Worm (Caenorhabditis elegans): ENCODE measurements around the gene K02E7.10.
"Not testable (repeated sequence)": the region's sequence is repeated elsewhere in the genome, so short reads cannot be mapped to it uniquely, and the experiment has no call there.

K02E7.10 gene

DNA sequence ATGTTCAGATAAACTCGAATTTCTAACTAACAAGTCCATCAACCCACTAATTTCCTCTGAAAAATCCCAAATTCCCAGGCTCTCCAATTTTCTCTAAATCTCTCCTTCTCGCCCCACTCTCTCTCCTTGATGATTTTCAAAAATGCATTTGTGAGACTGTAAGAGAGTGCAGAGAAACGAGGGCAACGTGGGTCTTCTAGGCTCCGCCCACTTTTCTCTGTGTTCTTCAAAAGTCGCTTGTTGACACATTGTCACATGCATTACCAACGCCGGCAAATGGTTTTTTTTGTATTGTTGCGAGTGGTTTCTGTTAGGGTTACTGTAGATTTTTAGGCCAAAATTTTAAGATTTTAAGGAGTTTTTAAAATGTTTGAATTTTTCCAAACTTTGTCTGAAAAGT lies 19.7 kb upstream of the K02E7.10 start:
- TF ChIP-seq W03F9.2 (tag; optimal IDR thresholded peaks at IDR 0.05) (no peak), him-1 (tag; optimal IDR thresholded peaks at IDR 0.05) (no peak)

DNA sequence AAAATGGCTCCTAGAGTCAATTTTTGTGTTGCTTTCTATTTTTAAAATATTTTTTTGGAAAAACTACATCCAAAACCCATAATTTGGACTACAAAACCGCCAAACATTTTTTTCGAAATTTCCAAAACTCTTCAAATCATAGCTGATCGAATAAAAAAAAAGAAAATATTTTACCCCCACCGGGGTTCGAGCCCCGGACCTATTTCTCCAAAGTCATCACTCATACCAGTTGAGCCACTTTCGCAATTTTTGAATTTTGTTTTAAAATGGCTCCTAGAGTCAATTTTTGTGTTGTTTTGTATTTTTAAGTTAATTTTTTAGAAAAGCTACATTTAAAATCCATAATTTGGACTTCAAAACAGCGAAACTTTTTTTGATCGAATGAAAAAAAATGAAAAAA lies 18.7 kb upstream of the K02E7.10 start:
- no peak for TF ChIP-seq dao-5 (tag; optimal IDR thresholded peaks at IDR 0.05)
- no peak for TF ChIP-seq him-1 (tag; optimal IDR thresholded peaks at IDR 0.05)
- no peak for TF ChIP-seq W03F9.2 (tag; optimal IDR thresholded peaks at IDR 0.05)

DNA sequence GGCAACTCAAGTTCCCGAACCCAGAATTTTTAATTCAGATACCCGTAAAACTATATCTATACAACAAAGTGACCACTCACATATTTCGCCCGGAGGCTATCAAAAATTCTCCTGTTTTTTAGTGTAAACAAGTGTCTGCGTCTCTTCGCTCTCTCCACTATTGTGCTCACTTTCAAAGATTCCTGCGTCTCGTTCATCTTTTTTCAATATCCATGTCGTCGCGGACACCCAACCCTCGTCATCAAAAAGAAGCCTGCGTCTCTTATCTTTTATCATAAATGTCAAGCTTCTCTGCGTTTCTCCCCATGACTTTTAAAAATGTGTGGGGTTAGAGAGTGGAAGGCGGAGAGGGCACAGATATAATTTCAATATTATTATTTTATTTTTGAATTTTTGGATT lies 18.1 kb upstream of the K02E7.10 start:
- TF ChIP-seq him-1 (tag; optimal IDR thresholded peaks at IDR 0.05) = no peak
- TF ChIP-seq W03F9.2 (tag; optimal IDR thresholded peaks at IDR 0.05) = no peak
- TF ChIP-seq dao-5 (tag; optimal IDR thresholded peaks at IDR 0.05) = no peak

DNA sequence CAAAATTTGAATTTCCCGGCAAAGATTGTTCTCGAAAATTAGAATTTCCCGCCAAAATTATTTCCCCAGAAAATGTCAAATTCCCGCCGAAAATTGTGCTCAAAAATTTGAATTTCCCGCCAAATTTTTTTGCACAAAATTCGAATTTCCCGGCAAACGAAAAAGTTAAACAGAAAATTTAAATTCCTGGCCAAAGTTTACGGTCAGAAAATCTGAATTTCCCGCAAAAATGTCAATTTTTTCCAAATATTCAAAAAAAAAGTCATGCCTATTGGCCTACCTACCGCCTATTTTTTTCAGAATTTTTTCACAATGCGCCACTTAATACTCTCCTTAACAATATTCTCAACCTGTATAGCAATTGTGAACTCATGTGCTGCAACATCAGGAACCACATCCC lies 16.1 kb upstream of the K02E7.10 start, which contains the start of gene K02E7.1:
TSS of gene K02E7.1 (plus strand) at position 301 of the 400 bp plus-strand sequence.
- TF ChIP-seq him-1 (tag; optimal IDR thresholded peaks at IDR 0.05) = no peak
- TF ChIP-seq dao-5 (tag; optimal IDR thresholded peaks at IDR 0.05) = no peak
- TF ChIP-seq W03F9.2 (tag; optimal IDR thresholded peaks at IDR 0.05) = no peak

DNA sequence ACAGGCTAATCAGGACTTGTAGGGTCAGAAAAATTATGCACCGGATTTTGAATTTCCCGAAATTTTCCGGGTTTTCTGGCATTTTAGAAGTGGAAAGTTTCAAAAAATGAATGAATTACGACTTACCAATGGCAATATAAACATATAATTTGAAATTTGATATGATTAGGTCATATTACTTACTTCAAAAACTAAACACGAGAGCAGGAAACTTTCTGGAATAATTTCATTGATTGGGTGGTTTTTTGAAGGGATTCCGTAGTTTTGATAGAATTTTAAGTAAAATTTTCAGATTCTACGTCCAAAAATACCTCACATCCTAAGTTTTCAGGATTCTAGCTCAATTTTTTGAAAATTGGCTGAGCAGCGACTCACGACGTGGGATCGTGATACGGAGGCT lies 8.6 kb upstream of the K02E7.10 start, which contains the start of gene K02E7.11:
TSS of gene K02E7.11 (minus strand) at position 101 of the 400 bp plus-strand sequence.
- TF ChIP-seq dao-5 (tag; optimal IDR thresholded peaks at IDR 0.05) (no peak), him-1 (tag; optimal IDR thresholded peaks at IDR 0.05) (no peak), W03F9.2 (tag; optimal IDR thresholded peaks at IDR 0.05) (no peak)

DNA sequence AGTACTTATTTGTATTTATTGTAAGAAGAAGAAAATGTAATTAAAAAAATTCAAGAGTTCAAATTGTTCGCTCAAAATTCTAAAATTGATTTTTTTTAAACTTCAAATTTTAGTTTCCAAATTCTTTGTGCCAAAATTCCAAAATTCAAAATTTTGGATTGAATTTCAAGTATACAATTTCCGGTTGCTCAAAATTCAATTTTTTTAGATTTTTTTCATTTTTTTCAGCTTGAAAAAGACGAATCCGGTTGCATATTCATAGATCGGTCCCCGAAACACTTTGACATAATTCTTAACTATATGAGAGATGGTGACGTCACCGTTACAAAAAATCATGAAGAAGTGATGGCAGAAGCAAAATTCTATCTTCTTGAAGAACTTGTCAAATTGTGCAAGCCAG lies 5.3 kb upstream of the K02E7.10 start, which contains the start of gene K02E7.4:
TSS of gene K02E7.4 (plus strand) at position 301 of the 400 bp plus-strand sequence.
- no peak for TF ChIP-seq W03F9.2 (tag; optimal IDR thresholded peaks at IDR 0.05)
- no peak for TF ChIP-seq him-1 (tag; optimal IDR thresholded peaks at IDR 0.05)

DNA sequence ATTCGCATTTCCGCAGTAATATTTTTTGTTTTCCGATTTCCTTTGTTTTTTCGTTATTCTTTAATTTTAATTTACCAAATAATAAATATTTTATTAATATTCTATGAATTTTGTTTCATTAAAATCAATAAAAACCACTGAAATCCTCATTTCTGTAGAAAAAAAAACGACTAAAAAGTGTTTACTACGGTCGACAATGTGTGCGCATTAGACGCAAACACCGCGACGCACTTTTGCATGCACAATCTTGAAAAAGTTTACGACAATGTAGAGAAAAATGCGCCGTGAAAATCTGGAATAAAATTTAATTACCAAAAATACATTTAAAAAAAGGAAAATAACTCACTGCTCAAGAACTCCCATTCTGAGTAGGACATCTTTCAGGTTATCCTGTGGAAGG lies 4.6 kb upstream of the K02E7.10 start:
- TF ChIP-seq dao-5 (tag; optimal IDR thresholded peaks at IDR 0.05) (no peak), him-1 (tag; optimal IDR thresholded peaks at IDR 0.05) (no peak), W03F9.2 (tag; optimal IDR thresholded peaks at IDR 0.05) (no peak)

DNA sequence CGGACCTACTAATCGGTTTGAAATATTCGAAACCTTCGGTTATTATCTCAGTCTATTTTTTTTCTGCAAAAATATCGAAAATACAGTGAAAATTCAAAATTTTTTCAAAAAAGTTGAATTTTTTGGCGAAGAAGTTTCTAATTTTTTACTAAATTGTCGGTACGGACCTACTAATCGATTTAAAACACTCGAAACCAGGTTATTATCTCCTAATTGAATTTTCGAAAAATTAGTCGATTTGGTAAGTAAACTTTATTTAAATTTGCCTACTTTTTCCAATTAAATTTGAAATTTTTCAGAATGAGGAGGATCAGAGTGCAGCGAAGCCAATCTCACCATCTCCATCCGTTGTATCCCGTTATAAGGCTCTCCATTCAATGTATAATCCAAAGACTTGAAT lies 4.1 kb upstream of the K02E7.10 start, which contains the start of gene K02E7.12:
TSS of gene K02E7.12 (plus strand) at position 301 of the 400 bp plus-strand sequence.
- TF ChIP-seq W03F9.2 (tag; optimal IDR thresholded peaks at IDR 0.05) = no peak
- no peak for TF ChIP-seq him-1 (tag; optimal IDR thresholded peaks at IDR 0.05)
- TF ChIP-seq dao-5 (tag; optimal IDR thresholded peaks at IDR 0.05) = no peak

DNA sequence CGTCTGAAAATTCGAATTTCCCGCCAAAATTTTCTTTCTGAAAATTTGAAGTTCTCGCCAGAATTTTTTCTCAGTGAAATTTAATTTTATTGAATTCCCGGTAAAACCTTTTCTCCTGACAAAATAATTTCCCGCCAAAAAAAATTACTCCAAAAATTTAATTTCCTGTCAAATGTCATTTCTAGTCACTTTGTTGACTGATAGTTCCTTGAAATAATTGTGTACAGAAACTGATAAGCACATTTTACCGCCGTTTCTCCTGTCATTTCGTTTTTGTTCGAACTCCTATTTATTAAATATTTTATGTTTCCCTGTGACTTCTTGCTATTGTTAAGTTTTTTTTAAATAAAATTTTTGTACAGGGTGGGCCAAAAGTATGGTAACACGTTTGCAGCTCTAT lies 2.9 kb downstream of the K02E7.10 start:
- TF ChIP-seq him-1 (tag; optimal IDR thresholded peaks at IDR 0.05) = no peak
- TF ChIP-seq W03F9.2 (tag; optimal IDR thresholded peaks at IDR 0.05) = no peak
- TF ChIP-seq dao-5 (tag; optimal IDR thresholded peaks at IDR 0.05) = no peak

DNA sequence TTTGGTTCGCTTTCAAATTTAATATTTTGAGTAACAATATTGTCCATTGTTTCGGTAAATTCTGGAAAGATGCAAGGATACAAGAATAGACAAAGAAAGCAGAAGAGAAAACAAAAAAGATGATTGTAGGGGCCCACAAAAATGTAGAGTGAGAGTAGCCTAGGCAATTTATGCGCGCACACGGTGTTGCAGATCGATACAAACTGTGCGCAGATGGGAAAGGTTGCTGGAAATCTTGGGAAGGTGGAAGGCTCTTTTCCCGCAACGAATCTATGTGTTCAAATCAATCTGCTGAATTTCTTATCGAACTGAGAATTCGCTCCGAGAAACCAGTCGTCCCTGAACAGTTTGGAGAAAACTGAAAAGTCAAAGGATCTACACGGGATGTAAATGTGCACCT lies 6.1 kb downstream of the K02E7.10 start, which contains the start of gene btb-10:
TSS of gene btb-10 (minus strand) at position 101 of the 400 bp plus-strand sequence.
- TF ChIP-seq dao-5, him-1, W03F9.2 (tag; optimal IDR thresholded peaks at IDR 0.05): not testable (repeated sequence)

DNA sequence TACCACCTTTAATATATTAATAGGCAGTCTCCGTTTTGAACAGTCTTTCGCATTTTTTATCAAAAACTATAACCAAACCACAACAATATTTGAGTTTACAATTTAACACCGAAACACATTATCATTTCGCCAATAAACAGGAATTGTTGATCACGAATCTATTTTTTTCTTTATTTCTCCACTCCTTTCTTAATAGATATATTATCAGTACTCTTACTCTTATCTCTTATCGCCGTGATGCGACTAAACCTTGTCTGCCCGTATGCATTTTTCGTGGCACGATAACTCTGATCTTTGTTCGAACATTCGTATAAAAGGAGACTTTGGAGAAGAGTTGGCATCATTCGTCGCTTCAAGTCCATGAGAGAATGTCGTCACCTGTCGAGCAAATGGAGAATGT lies 10.0 kb downstream of the K02E7.10 start:
- TF ChIP-seq him-1 (tag; optimal IDR thresholded peaks at IDR 0.05) (no peak), dao-5 (tag; optimal IDR thresholded peaks at IDR 0.05) (no peak), W03F9.2 (tag; optimal IDR thresholded peaks at IDR 0.05) (no peak)

DNA sequence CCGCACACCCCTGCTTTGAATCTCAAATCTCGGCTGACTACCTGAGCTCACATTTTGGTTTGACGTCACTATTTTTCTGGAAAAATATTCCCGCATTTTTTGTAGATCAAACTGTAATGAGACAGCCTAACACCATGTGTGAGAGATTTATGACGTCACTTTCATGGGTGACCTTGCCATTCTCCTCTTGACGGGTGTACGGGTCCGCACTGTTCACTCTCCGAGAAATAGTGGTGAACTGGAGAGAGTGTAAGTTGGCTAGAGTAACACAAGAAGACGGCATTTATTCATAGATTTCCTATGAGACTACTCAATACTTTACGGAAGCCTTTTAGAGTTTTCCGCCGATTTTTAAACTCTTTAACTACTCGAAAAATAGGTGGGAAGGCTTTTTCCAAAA lies 12.1 kb downstream of the K02E7.10 start, which contains the start of gene K02E7.7:
TSS of gene K02E7.7 (plus strand) at position 301 of the 400 bp plus-strand sequence.
- not testable (repeated sequence) for TF ChIP-seq dao-5, W03F9.2, him-1 (tag; optimal IDR thresholded peaks at IDR 0.05)

DNA sequence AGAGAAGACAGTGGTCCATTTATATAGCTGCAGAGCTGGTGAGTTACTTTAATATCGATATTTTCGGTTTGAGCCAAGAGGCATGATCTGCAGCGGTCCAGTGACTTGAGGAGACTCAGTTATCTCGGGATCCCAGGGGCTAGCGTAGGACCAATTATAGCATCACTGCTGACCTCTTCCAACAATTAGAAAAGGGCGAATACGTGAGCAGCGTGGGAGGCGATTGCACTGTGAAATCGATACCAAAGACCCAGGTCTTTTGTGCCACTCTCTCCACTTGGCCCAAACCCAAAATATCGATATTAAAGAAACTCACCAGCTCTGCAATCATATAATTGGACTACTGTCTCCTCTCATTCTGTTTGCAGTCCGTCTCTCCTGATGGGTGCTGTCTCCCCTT lies 17.0 kb downstream of the K02E7.10 start, which contains the start of gene fbxb-40:
TSS of gene fbxb-40 (minus strand) at position 101 of the 400 bp plus-strand sequence.
- TF ChIP-seq W03F9.2 (tag; optimal IDR thresholded peaks at IDR 0.05) = no peak
- no peak for TF ChIP-seq dao-5 (tag; optimal IDR thresholded peaks at IDR 0.05)
- no peak for TF ChIP-seq him-1 (tag; optimal IDR thresholded peaks at IDR 0.05)

DNA sequence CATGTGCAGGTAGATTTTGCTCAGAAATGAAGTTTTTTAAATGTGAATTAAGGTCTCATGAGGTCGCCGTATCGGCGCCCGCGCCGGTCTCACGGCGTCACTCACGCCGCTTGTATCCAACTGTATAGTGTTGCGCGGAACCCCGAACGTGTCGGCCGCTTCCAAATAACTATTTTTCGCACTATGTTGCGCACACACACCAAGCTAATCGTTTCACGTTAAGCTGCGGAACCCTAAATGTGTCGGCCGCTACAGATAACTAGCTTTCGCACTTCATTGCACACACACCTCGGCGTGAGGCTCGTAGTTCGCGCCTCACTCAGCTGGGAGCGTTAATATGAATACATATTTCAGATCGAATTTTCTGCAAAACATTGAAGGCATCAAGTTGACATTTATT lies 19.9 kb downstream of the K02E7.10 start:
- TF ChIP-seq him-1 (tag; optimal IDR thresholded peaks at IDR 0.05) = no peak

DNA sequence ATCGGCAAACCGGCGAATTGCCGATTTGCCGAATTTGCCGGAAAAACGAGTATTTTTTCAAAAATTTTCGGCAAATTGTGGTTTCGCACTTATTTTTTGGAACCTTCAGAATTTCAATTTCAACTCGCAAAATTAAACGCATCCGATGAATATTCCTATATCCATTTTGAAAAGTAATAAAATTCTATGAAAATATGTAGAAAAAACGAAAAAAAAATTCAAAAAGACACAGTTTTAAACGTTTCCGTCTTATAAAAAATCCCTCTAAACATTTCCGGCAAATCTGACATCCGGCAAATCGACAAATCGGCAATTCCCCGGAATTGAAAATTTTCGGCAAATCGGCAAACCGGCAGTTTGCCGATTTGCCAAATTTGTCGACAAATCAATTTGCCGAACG lies 21.1 kb downstream of the K02E7.10 start, which contains the start of gene str-148:
TSS of gene str-148 (plus strand) at position 301 of the 400 bp plus-strand sequence.
- TF ChIP-seq him-1 (tag; optimal IDR thresholded peaks at IDR 0.05) (no peak), dao-5 (tag; optimal IDR thresholded peaks at IDR 0.05) (no peak), W03F9.2 (tag; optimal IDR thresholded peaks at IDR 0.05) (no peak)

Data from whole organism, L4/young adult.